Fruit fly (Drosophila melanogaster): Measurements from ENCODE around the gene sgl.
A peak's percentile ranks its signal among the peaks of the same experiment; 100 is the strongest.

Gene sgl

DNA sequence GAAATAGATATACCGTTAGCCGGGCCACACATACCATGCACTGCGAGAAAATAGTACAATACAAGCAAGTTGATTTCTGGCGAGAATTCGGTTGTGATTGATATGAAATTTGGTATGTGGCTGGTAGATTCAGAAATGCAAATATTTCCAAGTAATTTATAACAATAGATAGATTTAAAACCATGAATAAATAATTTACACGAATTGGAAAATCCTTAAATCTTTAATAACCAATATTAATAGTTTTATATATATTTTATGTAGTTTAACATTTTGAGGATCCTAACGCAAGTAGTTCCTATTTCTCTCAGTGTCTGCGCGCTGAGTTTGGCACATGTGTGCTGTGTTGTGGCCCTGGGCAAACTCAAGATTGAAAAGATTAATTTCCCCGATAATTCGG, 17.3 kb upstream of the sgl start (continued):
- TF ChIP-seq CG7271 (tag; optimal IDR thresholded peaks at IDR 0.05), result no peak
- TF ChIP-seq lab (GFP tag; optimal IDR thresholded peaks at IDR 0.05), result peak; percentile 15
- TF ChIP-seq abd-A (tag; optimal IDR thresholded peaks at IDR 0.05), result no peak
- no peak for TF ChIP-seq insv (GFP tag; optimal IDR thresholded peaks at IDR 0.05)
- no peak for TF ChIP-seq Nf-YA (GFP tag; IDR thresholded peaks at IDR 0.05)
- 0 out of 2 replicates have a peak, but pooled peaks have one; percentile 47 for TF ChIP-seq Ptx1 (GFP tag; IDR thresholded peaks at IDR 0.05)
- TF ChIP-seq CG6765 (GFP tag; optimal IDR thresholded peaks at IDR 0.05), result no peak
- no peak for TF ChIP-seq en (GFP tag; optimal IDR thresholded peaks at IDR 0.05)
- 0 out of 3 replicates have a peak, but pooled peaks have one; percentile 36 for TF ChIP-seq CG11695 (GFP tag; IDR thresholded peaks at IDR 0.05)
- TF ChIP-seq disco-r (GFP tag; optimal IDR thresholded peaks at IDR 0.05), result no peak
- no peak for TF ChIP-seq CG10543 (GFP tag; optimal IDR thresholded peaks at IDR 0.05)
- no peak for TF ChIP-seq CG1647 (GFP tag; optimal IDR thresholded peaks at IDR 0.05)
- TF ChIP-seq CHES-1-like (GFP tag; optimal IDR thresholded peaks at IDR 0.05), result no peak
- no peak for TF ChIP-seq HLH4C (GFP tag; IDR thresholded peaks at IDR 0.05; ENCODE audit: partially characterized antibody)
- TF ChIP-seq Bteb2 (GFP tag; optimal IDR thresholded peaks at IDR 0.05), result no peak
- TF ChIP-seq fd102C (GFP tag; optimal IDR thresholded peaks at IDR 0.05), result peak; percentile 57
- TF ChIP-seq CG4707 (GFP tag; optimal IDR thresholded peaks at IDR 0.05), result no peak
- TF ChIP-seq Med (GFP tag), result peak; percentile 63
- TF ChIP-seq Oli (tag; optimal IDR thresholded peaks at IDR 0.05), result peak; percentile 60
- no peak for TF ChIP-seq CG10147 (GFP tag; optimal IDR thresholded peaks at IDR 0.05)
- no peak for TF ChIP-seq CG7987 (GFP tag; optimal IDR thresholded peaks at IDR 0.05)
- peak; percentile 58 for TF ChIP-seq CG8388 (GFP tag; optimal IDR thresholded peaks at IDR 0.05)
- TF ChIP-seq CG14441 (GFP tag; IDR thresholded peaks at IDR 0.05), result no peak
- TF ChIP-seq ems (GFP tag; optimal IDR thresholded peaks at IDR 0.05), result peak; percentile 2
- TF ChIP-seq Poxn (GFP tag; IDR thresholded peaks at IDR 0.05), result no peak
- peak; percentile 44 for TF ChIP-seq bab2 (GFP tag; optimal IDR thresholded peaks at IDR 0.05)
- no peak for TF ChIP-seq slou (GFP tag; optimal IDR thresholded peaks at IDR 0.05)
- TF ChIP-seq Side (GFP tag; optimal IDR thresholded peaks at IDR 0.05), result no peak
- TF ChIP-seq CG14014 (GFP tag; IDR thresholded peaks at IDR 0.05), result no peak
- no peak for TF ChIP-seq tgo (GFP tag; IDR thresholded peaks at IDR 0.05)
- TF ChIP-seq CG4404 (GFP tag; IDR thresholded peaks at IDR 0.05), result peak; percentile 79
- TF ChIP-seq Scr (GFP tag; IDR thresholded peaks at IDR 0.05; ENCODE audit: partially characterized antibody), result no peak
- no peak for TF ChIP-seq Sry-β (GFP tag; optimal IDR thresholded peaks at IDR 0.05)
- TF ChIP-seq CG2199 (GFP tag; IDR thresholded peaks at IDR 0.05), result no peak
- no peak for TF ChIP-seq CG4730 (GFP tag; IDR thresholded peaks at IDR 0.05)
- TF ChIP-seq CrebB (tag; optimal IDR thresholded peaks at IDR 0.05), result no peak
- no peak for TF ChIP-seq seq (GFP tag; IDR thresholded peaks at IDR 0.05)
- no peak for TF ChIP-seq sim (GFP tag; IDR thresholded peaks at IDR 0.05)
- TF ChIP-seq CG15514 (GFP tag; optimal IDR thresholded peaks at IDR 0.05), result no peak
- 0 out of 2 replicates have a peak, but pooled peaks have one; percentile 42 for TF ChIP-seq E2f1 (GFP tag; IDR thresholded peaks at IDR 0.05)
- no peak for TF ChIP-seq CG7372 (GFP tag; IDR thresholded peaks at IDR 0.05)
- TF ChIP-seq ac (GFP tag; optimal IDR thresholded peaks at IDR 0.05), result peak; percentile 66
- no peak for TF ChIP-seq fd64A (GFP tag; optimal IDR thresholded peaks at IDR 0.05)
- no peak for TF ChIP-seq CG34224 (GFP tag; IDR thresholded peaks at IDR 0.05; ENCODE audit: partially characterized antibody)
- peak; percentile 39 for TF ChIP-seq dmrt99B (tag; optimal IDR thresholded peaks at IDR 0.05)
- TF ChIP-seq Sox100B (GFP tag; optimal IDR thresholded peaks at IDR 0.05), result peak; percentile 21
- TF ChIP-seq HmgZ (tag; optimal IDR thresholded peaks at IDR 0.05), result no peak
- TF ChIP-seq Dad (GFP tag; optimal IDR thresholded peaks at IDR 0.05), result no peak
- peak; percentile 32 for TF ChIP-seq gsb-n (tag; optimal IDR thresholded peaks at IDR 0.05)
- TF ChIP-seq CG15696 (tag; optimal IDR thresholded peaks at IDR 0.05), result peak; percentile 85
- no peak for TF ChIP-seq sqz (GFP tag; optimal IDR thresholded peaks at IDR 0.05)

Data from whole organism, embryonic.